Worm (Caenorhabditis elegans) whole organism, L4/young adult: ENCODE measurements around the gene wdr-5.3.

Experiments
- W03F9.2 ChIP-seq: fragments of 150-350 bp; optimal IDR thresholded peaks from 2 replicates; lab custom pipeline; 2014; ENCODE audit warnings: missing biosample characterization, missing genetic modification characterization
- dao-5 ChIP-seq: sonication (generic microtip); optimal IDR thresholded peaks from 2 replicates; lab custom pipeline; 2016; ENCODE audit warnings: missing genotype, missing genetic modification characterization, moderate library complexity, missing compliant biosample characterization
- him-1 ChIP-seq: sonication (generic microtip); optimal IDR thresholded peaks from 2 replicates; lab custom pipeline; 2016; ENCODE audit warnings: missing genotype, missing genetic modification reagents, missing genetic modification characterization, missing compliant biosample characterization

wdr-5.3 gene

ce11 chrV:10756698-10757097, 19.8 kb downstream of the wdr-5.3 start, which contains the start of gene irld-6:
Gene irld-6, minus strand, starts transcription at chrV:10756798.
- TF ChIP-seq dao-5 (no peak), him-1 (no peak), W03F9.2 (tag; lab: Kevin White, UChicago) (no peak)

- TF ChIP-seq dao-5: no peak
- no peak for TF ChIP-seq him-1
- TF ChIP-seq W03F9.2 (tag; lab: Kevin White, UChicago): no peak
These were observed 20.2 kb downstream of the wdr-5.3 start for ce11 chrV:10757128-10757527.

- no peak for TF ChIP-seq W03F9.2 (tag; lab: Kevin White, UChicago)
- no peak for TF ChIP-seq him-1
- TF ChIP-seq dao-5: no peak
These were observed 21.7 kb downstream of the wdr-5.3 start, which contains the start of gene F28H7.8 for ce11 chrV:10758658-10759057. Gene F28H7.8, plus strand, starts transcription at chrV:10758958.

ce11 chrV:10760839-10761238, 23.9 kb downstream of the wdr-5.3 start:
- TF ChIP-seq him-1 (no peak), W03F9.2 (tag; lab: Kevin White, UChicago) (no peak), dao-5 (no peak)

ce11 chrV:10762695-10763094, 25.8 kb downstream of the wdr-5.3 start, which contains the start of gene sre-6:
Gene sre-6, minus strand, starts transcription at chrV:10762795.
- TF ChIP-seq W03F9.2 (tag; lab: Kevin White, UChicago): no peak
- no peak for TF ChIP-seq dao-5
- TF ChIP-seq him-1: no peak

- no peak for TF ChIP-seq dao-5
These were observed 27.1 kb downstream of the wdr-5.3 start, which contains the start of gene ocr-1 for ce11 chrV:10764066-10764465. Gene ocr-1, plus strand, starts transcription at chrV:10764366.

ce11 chrV:10768892-10769291, 32.0 kb downstream of the wdr-5.3 start:
- TF ChIP-seq W03F9.2 (tag; lab: Kevin White, UChicago) (no peak), dao-5 (no peak), him-1 (no peak)

- no peak for TF ChIP-seq dao-5
- TF ChIP-seq W03F9.2 (tag; lab: Kevin White, UChicago): peak; percentile 48
These were observed 33.1 kb downstream of the wdr-5.3 start, which contains the start of the genes D1054.1 and pas-2 for ce11 chrV:10770026-10770425. Gene D1054.1, minus strand, starts transcription at chrV:10770217. Gene pas-2, plus strand, starts transcription at chrV:10770368.

ce11 chrV:10771390-10771789, 34.5 kb downstream of the wdr-5.3 start, which contains the start of gene D1054.3:
Gene D1054.3, plus strand, starts transcription at chrV:10771451.
- TF ChIP-seq him-1 (no peak), W03F9.2 (tag; lab: Kevin White, UChicago) (no peak), dao-5 (no peak)

- TF ChIP-seq dao-5: no peak
- no peak for TF ChIP-seq W03F9.2 (tag; lab: Kevin White, UChicago)
- TF ChIP-seq him-1: no peak
These were observed 36.3 kb downstream of the wdr-5.3 start for ce11 chrV:10773216-10773615.

ce11 chrV:10776528-10777055, 39.7 kb downstream of the wdr-5.3 start, which contains the start of gene D1054.5:
Gene D1054.5, minus strand, starts transcription at chrV:10776578.
- TF ChIP-seq W03F9.2 (tag; lab: Kevin White, UChicago) (no peak), him-1 (no peak), dao-5 (no peak)

ce11 chrV:10784011-10784410, 47.1 kb downstream of the wdr-5.3 start, which contains the start of gene D1054.8:
Gene D1054.8, plus strand, starts transcription at chrV:10784311.
- TF ChIP-seq dao-5: no peak
- no peak for TF ChIP-seq W03F9.2 (tag; lab: Kevin White, UChicago)
- TF ChIP-seq him-1: no peak
